Fruit fly (Drosophila melanogaster) whole organism, prepupa: ENCODE results near the gene CG11694.

Experiments
- Blimp-1 ChIP-seq: fragments of 200-800 bp; sonication (Bioruptor generic); optimal IDR thresholded peaks from 3 replicates; lab custom pipeline; 2017; ENCODE audit warnings: missing biosample characterization, missing genetic modification characterization, mild to moderate bottlenecking, moderate library complexity, missing genetic modification reagents
- CG31627 ChIP-seq: fragments of 200-800 bp; sonication (Bioruptor generic); optimal IDR thresholded peaks from 3 replicates; lab custom pipeline; 2016; ENCODE audit warnings: missing biosample characterization, missing genetic modification characterization
- CG6163 ChIP-seq: fragments of 200-800 bp; sonication (Bioruptor generic); IDR thresholded peaks from 3 replicates; pipeline ENCODE4 v1.3.6; 2022; ENCODE audit warnings: missing biosample characterization, missing genetic modification characterization
- Hr39 ChIP-seq: fragments of 200-800 bp; sonication (Bioruptor generic); optimal IDR thresholded peaks from 2 replicates; lab custom pipeline; 2016; ENCODE audit warnings: missing biosample characterization, missing genetic modification characterization
- dac ChIP-seq: fragments of 200-800 bp; sonication (Bioruptor generic); optimal IDR thresholded peaks from 2 replicates; lab custom pipeline; 2017; ENCODE audit warnings: missing biosample characterization, mild to moderate bottlenecking, missing genetic modification characterization
- fkh ChIP-seq: fragments of 200-800 bp; sonication (Bioruptor generic); optimal IDR thresholded peaks from 3 replicates; lab custom pipeline; 2017; ENCODE audit warnings: missing biosample characterization, mild to moderate bottlenecking, missing genetic modification characterization, moderate library complexity

DNA sequence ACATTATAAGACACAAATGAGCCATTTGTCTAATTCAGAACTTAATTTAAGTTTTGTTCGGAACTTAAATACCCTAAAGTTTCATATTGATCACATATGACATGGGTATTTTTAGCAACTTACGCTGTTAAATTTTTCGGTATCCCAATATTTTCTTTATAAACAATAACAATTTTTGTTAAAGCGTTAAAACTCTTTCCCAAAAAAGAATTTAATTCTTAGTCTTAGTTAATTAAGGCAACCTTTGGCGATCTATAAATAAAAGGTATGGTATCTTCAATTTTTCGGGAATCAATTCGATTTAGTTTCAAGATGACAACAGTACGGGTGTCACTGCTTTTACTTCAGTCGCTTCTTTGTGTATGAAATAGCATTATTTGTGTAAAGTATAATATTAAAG, 21.0 kb downstream of the CG11694 start, which contains the start of gene CG31464:
- no peak for TF ChIP-seq dac (GFP tag; lab: Kevin White, UChicago)
- no peak for TF ChIP-seq CG6163 (GFP tag; lab: Robert Waterston, UW)
- TF ChIP-seq fkh (GFP tag; lab: Kevin White, UChicago) = no peak
- TF ChIP-seq CG31627 (GFP tag; lab: Kevin White, UChicago) = no peak
- TF ChIP-seq Blimp-1 (GFP tag; lab: Kevin White, UChicago) = no peak
- TF ChIP-seq Hr39 = no peak
